Worm (Caenorhabditis elegans) whole organism, L3 larva: ENCODE measurements around the gene Y39A3A.3.
A peak's percentile ranks its signal among the peaks of the same experiment; 100 is the strongest.

Source experiments
- R02D3.7 ChIP-seq: fragments of 150-350 bp; optimal IDR thresholded peaks from 2 replicates; lab custom pipeline; 2014; ENCODE audit warnings: missing biosample characterization, missing genetic modification characterization
- ZK546.5 ChIP-seq: sonication (generic microtip); optimal IDR thresholded peaks from 2 replicates; lab custom pipeline; 2017; ENCODE audit warnings: missing biosample characterization, missing genetic modification characterization
- aly-2 ChIP-seq: fragments of 150-350 bp; optimal IDR thresholded peaks from 2 replicates; lab custom pipeline; 2014; ENCODE audit warnings: missing biosample characterization, missing genetic modification characterization
- ama-1 ChIP-seq: fragments of 150-350 bp; optimal IDR thresholded peaks from 2 replicates; lab custom pipeline; 2018
- ceh-16 ChIP-seq: sonication (generic microtip); optimal IDR thresholded peaks from 2 replicates; lab custom pipeline; 2017; ENCODE audit warnings: missing biosample characterization, missing genetic modification characterization
- ceh-28 ChIP-seq: fragments of 150-350 bp; optimal IDR thresholded peaks from 2 replicates; lab custom pipeline; 2014; ENCODE audit warnings: missing biosample characterization, missing genetic modification reagents, missing genetic modification characterization
- ceh-82 ChIP-seq: fragments of 150-350 bp; optimal IDR thresholded peaks from 2 replicates; lab custom pipeline; 2014; ENCODE audit warnings: missing biosample characterization, missing genetic modification characterization
- ceh-9 ChIP-seq: sonication (generic microtip); optimal IDR thresholded peaks from 2 replicates; lab custom pipeline; 2018; ENCODE audit warnings: missing biosample characterization, missing genetic modification characterization
- daf-12 ChIP-seq: fragments of 150-350 bp; optimal IDR thresholded peaks from 2 replicates; lab custom pipeline; 2014; ENCODE audit warnings: missing biosample characterization, missing genetic modification reagents, missing genetic modification characterization
- egl-27 ChIP-seq: sonication (generic microtip); optimal IDR thresholded peaks from 4 replicates; lab custom pipeline; 2017; ENCODE audit warnings: missing biosample characterization, missing genetic modification reagents, missing genetic modification characterization
- egl-5 ChIP-seq: fragments of 150-350 bp; optimal IDR thresholded peaks from 2 replicates; lab custom pipeline; 2017; ENCODE audit warnings: missing biosample characterization, missing genetic modification reagents, missing genetic modification characterization, inconsistent platforms
- elt-1 ChIP-seq: fragments of 150-350 bp; optimal IDR thresholded peaks from 2 replicates; lab custom pipeline; 2014; ENCODE audit warnings: missing biosample characterization, missing genetic modification characterization
- elt-2 ChIP-seq: sonication (generic microtip); optimal IDR thresholded peaks from 2 replicates; lab custom pipeline; 2016; ENCODE audit warnings: missing genetic modification reagents, mild to moderate bottlenecking, missing genetic modification characterization, missing compliant biosample characterization
- elt-3 ChIP-seq, 3 experiments: fragments of 150-350 bp in 1 of 3; sonication (generic microtip) in 2 of 3; optimal IDR thresholded peaks; 2 replicates in 2 of 3; 4 replicates in 1 of 3; lab custom pipeline; 2014 to 2017; ENCODE audit warnings: missing biosample characterization in 3 of 3, missing genetic modification characterization in 3 of 3
- eor-1 ChIP-seq, 2 experiments: fragments of 150-350 bp; optimal IDR thresholded peaks; 2 replicates each; lab custom pipeline; 2014 to 2018; ENCODE audit warnings: missing biosample characterization in 2 of 2, missing genetic modification characterization in 2 of 2
- fkh-10 ChIP-seq: sonication (generic microtip); optimal IDR thresholded peaks from 2 replicates; lab custom pipeline; 2017; ENCODE audit warnings: missing biosample characterization, missing genetic modification reagents, missing genetic modification characterization
- fkh-2 ChIP-seq: fragments of 150-350 bp; optimal IDR thresholded peaks from 2 replicates; lab custom pipeline; 2014; ENCODE audit warnings: missing biosample characterization, missing genetic modification reagents, missing genetic modification characterization
- fos-1 ChIP-seq: fragments of 150-350 bp; optimal IDR thresholded peaks from 2 replicates; lab custom pipeline; 2014; ENCODE audit warnings: missing biosample characterization, missing genetic modification characterization
- hmg-11 ChIP-seq: sonication (generic microtip); optimal IDR thresholded peaks from 2 replicates; lab custom pipeline; 2016; ENCODE audit warnings: missing genetic modification characterization, missing compliant biosample characterization
- jun-1 ChIP-seq: fragments of 150-350 bp; optimal IDR thresholded peaks from 2 replicates; lab custom pipeline; 2014; ENCODE audit warnings: missing biosample characterization, missing genetic modification reagents, missing genetic modification characterization
- lin-15B ChIP-seq: fragments of 150-350 bp; optimal IDR thresholded peaks from 2 replicates; lab custom pipeline; 2014; ENCODE audit warnings: missing biosample characterization, missing genetic modification characterization
- lin-39 ChIP-seq: fragments of 150-350 bp; optimal IDR thresholded peaks from 2 replicates; lab custom pipeline; 2018; ENCODE audit warnings: missing biosample characterization, missing genetic modification reagents, missing genetic modification characterization
- lsy-12 ChIP-seq: sonication (generic microtip); optimal IDR thresholded peaks from 2 replicates; lab custom pipeline; 2016; ENCODE audit warnings: mild to moderate bottlenecking, missing genetic modification characterization, missing compliant biosample characterization
- mdl-1 ChIP-seq: fragments of 150-350 bp; optimal IDR thresholded peaks from 2 replicates; lab custom pipeline; 2014; ENCODE audit warnings: missing biosample characterization, missing genetic modification characterization
- mml-1 ChIP-seq: fragments of 150-350 bp; sonication (generic microtip); optimal IDR thresholded peaks from 3 replicates; lab custom pipeline; 2014; ENCODE audit warnings: missing biosample characterization, missing genetic modification characterization
- nfya-1 ChIP-seq: sonication (generic microtip); optimal IDR thresholded peaks from 2 replicates; lab custom pipeline; 2017; ENCODE audit warnings: missing genetic modification characterization, mild to moderate bottlenecking, missing compliant biosample characterization, antibody characterized with exemption, moderate library complexity; ENCODE audit not compliant: insufficient read depth
- nhr-11 ChIP-seq: fragments of 150-350 bp; optimal IDR thresholded peaks from 2 replicates; lab custom pipeline; 2014; ENCODE audit warnings: missing biosample characterization, missing genetic modification characterization
- nhr-12 ChIP-seq: fragments of 150-350 bp; optimal IDR thresholded peaks from 2 replicates; lab custom pipeline; 2014; ENCODE audit warnings: missing biosample characterization, missing genetic modification characterization
- nhr-23 ChIP-seq: fragments of 150-350 bp; optimal IDR thresholded peaks from 2 replicates; lab custom pipeline; 2014; ENCODE audit warnings: missing biosample characterization, missing genetic modification reagents, missing genetic modification characterization
- nhr-237 ChIP-seq: fragments of 150-350 bp; optimal IDR thresholded peaks from 2 replicates; lab custom pipeline; 2014; ENCODE audit warnings: missing biosample characterization, missing genetic modification characterization
- nhr-25 ChIP-seq: sonication (generic microtip); optimal IDR thresholded peaks from 2 replicates; lab custom pipeline; 2017; ENCODE audit warnings: missing biosample characterization, missing genetic modification characterization
- nhr-28 ChIP-seq: fragments of 150-350 bp; optimal IDR thresholded peaks from 2 replicates; lab custom pipeline; 2014; ENCODE audit warnings: missing biosample characterization, missing genetic modification characterization
- nhr-43 ChIP-seq: sonication (generic microtip); optimal IDR thresholded peaks from 2 replicates; lab custom pipeline; 2016; ENCODE audit warnings: mild to moderate bottlenecking, missing genetic modification characterization, missing compliant biosample characterization; ENCODE audit not compliant: poor library complexity, severe bottlenecking
- nhr-67 ChIP-seq: fragments of 150-350 bp; optimal IDR thresholded peaks from 2 replicates; lab custom pipeline; 2014; ENCODE audit warnings: missing biosample characterization, missing genetic modification characterization
- nhr-76 ChIP-seq: fragments of 150-350 bp; sonication (generic microtip); optimal IDR thresholded peaks from 5 replicates; lab custom pipeline; 2014; ENCODE audit warnings: missing biosample characterization, missing genetic modification characterization
- nhr-77 ChIP-seq: fragments of 150-350 bp; optimal IDR thresholded peaks from 2 replicates; lab custom pipeline; 2014; ENCODE audit warnings: missing biosample characterization, missing genetic modification characterization
- pha-4 ChIP-seq: fragments of 150-350 bp; optimal IDR thresholded peaks from 2 replicates; lab custom pipeline; 2014; ENCODE audit warnings: missing biosample characterization, missing genetic modification reagents, missing genetic modification characterization
- pqm-1 ChIP-seq: fragments of 150-350 bp; optimal IDR thresholded peaks from 2 replicates; lab custom pipeline; 2017; ENCODE audit warnings: missing biosample characterization, missing genetic modification characterization, inconsistent platforms
- sea-2 ChIP-seq: fragments of 150-350 bp; sonication (generic microtip); optimal IDR thresholded peaks from 4 replicates; lab custom pipeline; 2014; ENCODE audit warnings: missing biosample characterization, missing genetic modification reagents, missing genetic modification characterization
- skn-1 ChIP-seq: fragments of 150-350 bp; optimal IDR thresholded peaks from 2 replicates; lab custom pipeline; 2014; ENCODE audit warnings: missing biosample characterization, missing genetic modification characterization
- snpc-4 ChIP-seq: fragments of 150-350 bp; optimal IDR thresholded peaks from 2 replicates; lab custom pipeline; 2014; ENCODE audit warnings: missing biosample characterization, missing genetic modification characterization
- tbx-2 ChIP-seq: sonication (generic microtip); optimal IDR thresholded peaks from 2 replicates; lab custom pipeline; 2016; ENCODE audit warnings: mild to moderate bottlenecking, missing genetic modification characterization, missing compliant biosample characterization
- unc-39 ChIP-seq: sonication (generic microtip); optimal IDR thresholded peaks from 4 replicates; lab custom pipeline; 2017; ENCODE audit warnings: missing biosample characterization, missing genetic modification characterization
- unc-62 ChIP-seq: fragments of 150-350 bp; sonication (generic microtip); optimal IDR thresholded peaks from 4 replicates; lab custom pipeline; 2014; ENCODE audit warnings: missing biosample characterization, missing genetic modification reagents, missing genetic modification characterization
- zag-1 ChIP-seq: fragments of 150-350 bp; optimal IDR thresholded peaks from 2 replicates; lab custom pipeline; 2014; ENCODE audit warnings: missing biosample characterization, missing genetic modification characterization
- ztf-11 ChIP-seq: fragments of 150-350 bp; optimal IDR thresholded peaks from 2 replicates; lab custom pipeline; 2014; ENCODE audit warnings: missing biosample characterization, missing genetic modification characterization
- ztf-4 ChIP-seq: fragments of 150-350 bp; optimal IDR thresholded peaks from 2 replicates; lab custom pipeline; 2014; ENCODE audit warnings: missing biosample characterization, missing genetic modification characterization

Gene Y39A3A.3

ce11 chrIII:2091367-2091766, 23.2 kb upstream of the Y39A3A.3 start:
- TF ChIP-seq unc-62 (GFP tag; lab: Kevin White, UChicago), result no peak
- peak; percentile 48 for TF ChIP-seq pqm-1
- peak; percentile 66 for TF ChIP-seq elt-2 (tag; lab: Kevin White, UChicago)

ce11 chrIII:2090695-2091094, 22.5 kb upstream of the Y39A3A.3 start:
- TF ChIP-seq nhr-237 (tag; lab: Kevin White, UChicago), result no peak
- TF ChIP-seq lsy-12 (tag; lab: Kevin White, UChicago), result no peak
- TF ChIP-seq ztf-11 (tag; lab: Kevin White, UChicago), result no peak
- TF ChIP-seq eor-1 (tag; optimal IDR thresholded peaks at IDR 0.05; lab: Kevin White, UChicago), result no peak
- TF ChIP-seq snpc-4, result no peak
- TF ChIP-seq elt-1 (tag; lab: Kevin White, UChicago), result no peak
- no peak for TF ChIP-seq aly-2 (tag; lab: Kevin White, UChicago)
- TF ChIP-seq elt-2 (tag; lab: Kevin White, UChicago), result peak; percentile 55
- TF ChIP-seq nhr-28, result no peak
- no peak for TF ChIP-seq nhr-43 (tag; lab: Kevin White, UChicago)
- peak; percentile 7 for TF ChIP-seq ceh-28 (tag; lab: Kevin White, UChicago)
- TF ChIP-seq pqm-1, result peak; percentile 31
- TF ChIP-seq mdl-1 (tag; lab: Kevin White, UChicago), result no peak
- TF ChIP-seq nfya-1, result peak; percentile 30
- TF ChIP-seq ceh-82 (tag; lab: Kevin White, UChicago), result no peak
- TF ChIP-seq ama-1 (lab: Kevin White, UChicago), result no peak
- TF ChIP-seq daf-12 (tag; lab: Kevin White, UChicago), result no peak
- TF ChIP-seq nhr-23 (tag; lab: Kevin White, UChicago), result peak; percentile 66
- peak; percentile 12 for TF ChIP-seq skn-1
- no peak for TF ChIP-seq nhr-12 (tag; lab: Kevin White, UChicago)
- no peak for TF ChIP-seq egl-27 (tag; lab: Kevin White, UChicago)
- no peak for TF ChIP-seq ceh-16
- TF ChIP-seq nhr-76, result no peak
- no peak for TF ChIP-seq zag-1
- TF ChIP-seq lin-15B, result no peak
- TF ChIP-seq egl-5 (tag; lab: Kevin White, UChicago), result no peak
- TF ChIP-seq lin-39 (tag; lab: Kevin White, UChicago), result no peak
- peak; percentile 47 for TF ChIP-seq hmg-11 (tag; lab: Kevin White, UChicago)
- TF ChIP-seq mml-1 (tag; lab: Kevin White, UChicago), result no peak
- no peak for TF ChIP-seq ZK546.5 (tag; lab: Kevin White, UChicago)
- TF ChIP-seq pha-4, result peak; percentile 98
- no peak for TF ChIP-seq fkh-2 (tag; lab: Kevin White, UChicago)
- TF ChIP-seq R02D3.7 (tag; lab: Kevin White, UChicago), result no peak
- no peak for TF ChIP-seq unc-39
- TF ChIP-seq ceh-9 (tag; lab: Kevin White, UChicago), result no peak
- no peak for TF ChIP-seq elt-3 (tag; optimal IDR thresholded peaks at IDR 0.05; lab: Kevin White, UChicago)
- no peak for TF ChIP-seq tbx-2
- no peak for TF ChIP-seq fos-1
- no peak for TF ChIP-seq ztf-4 (tag; lab: Kevin White, UChicago)
- no peak for TF ChIP-seq sea-2 (GFP tag; lab: Kevin White, UChicago)
- no peak for TF ChIP-seq nhr-11 (tag; lab: Kevin White, UChicago)
- no peak for TF ChIP-seq unc-62 (GFP tag; lab: Kevin White, UChicago)
- peak; percentile 32 for TF ChIP-seq nhr-25 (tag; lab: Kevin White, UChicago)
- peak; percentile 78 for TF ChIP-seq jun-1 (tag; lab: Kevin White, UChicago)
- no peak for TF ChIP-seq nhr-67 (tag; lab: Kevin White, UChicago)
- no peak for TF ChIP-seq nhr-77 (tag; lab: Kevin White, UChicago)
- no peak for TF ChIP-seq fkh-10 (GFP tag; lab: Kevin White, UChicago)
